Worm (Caenorhabditis elegans): ENCODE measurements around the gene ZK813.2.
A peak's percentile ranks its signal among the peaks of the same experiment; 100 is the strongest.

- no peak for TF ChIP-seq ceh-82 (tag; optimal IDR thresholded peaks at IDR 0.05)
- TF ChIP-seq snpc-4 (tag; optimal IDR thresholded peaks at IDR 0.05) = no peak
- TF ChIP-seq zag-1 (tag; optimal IDR thresholded peaks at IDR 0.05) = no peak
- no peak for TF ChIP-seq mef-2 (tag; optimal IDR thresholded peaks at IDR 0.05)
- TF ChIP-seq blmp-1 (tag; optimal IDR thresholded peaks at IDR 0.05) = peak; percentile 41
These were observed 20.2 kb downstream of the ZK813.2 start for ce11 chrX:3463875-3464274.

All from whole organism, L1 larva.